Worm (Caenorhabditis elegans) whole organism, late embryonic: ENCODE data around the gene aakb-2.

Experiments used
- C08G9.2 ChIP-seq: sonication (generic microtip); optimal IDR thresholded peaks from 2 replicates; lab custom pipeline; 2016; ENCODE audit warnings: mild to moderate bottlenecking, missing genetic modification characterization, moderate library complexity, missing compliant biosample characterization
- F13H6.1 ChIP-seq: sonication (generic microtip); optimal IDR thresholded peaks from 2 replicates; lab custom pipeline; 2016; ENCODE audit warnings: missing genetic modification characterization, missing compliant biosample characterization
- K02D7.2 ChIP-seq: sonication (generic microtip); optimal IDR thresholded peaks from 2 replicates; lab custom pipeline; 2017; ENCODE audit warnings: mild to moderate bottlenecking, missing genetic modification characterization, missing compliant biosample characterization
- K09A11.1 ChIP-seq: sonication (generic microtip); optimal IDR thresholded peaks from 2 replicates; lab custom pipeline; 2017; ENCODE audit warnings: antibody characterized with exemption, mild to moderate bottlenecking, missing genetic modification characterization, missing compliant biosample characterization; ENCODE audit not compliant: insufficient read depth
- Y22D7AL.16 ChIP-seq: sonication (generic microtip); optimal IDR thresholded peaks from 2 replicates; lab custom pipeline; 2016; ENCODE audit warnings: missing genetic modification characterization, missing compliant biosample characterization
- ceh-14 ChIP-seq: sonication (generic microtip); optimal IDR thresholded peaks from 2 replicates; lab custom pipeline; 2016; ENCODE audit warnings: missing genotype, missing genetic modification characterization, missing compliant biosample characterization
- ceh-19 ChIP-seq: fragments of 200-800 bp; sonication (Bioruptor generic); optimal IDR thresholded peaks from 2 replicates; lab custom pipeline; 2018; ENCODE audit warnings: mild to moderate bottlenecking, missing genetic modification characterization, missing compliant biosample characterization
- ceh-2 ChIP-seq: sonication (generic microtip); optimal IDR thresholded peaks from 2 replicates; lab custom pipeline; 2016; ENCODE audit warnings: missing genotype, missing genetic modification characterization, missing compliant biosample characterization
- ceh-22 ChIP-seq: sonication (generic microtip); optimal IDR thresholded peaks from 2 replicates; lab custom pipeline; 2017; ENCODE audit warnings: missing biosample characterization, missing genetic modification characterization
- ceh-24 ChIP-seq: sonication (generic microtip); optimal IDR thresholded peaks from 2 replicates; lab custom pipeline; 2016; ENCODE audit warnings: mild to moderate bottlenecking, missing genetic modification characterization, missing compliant biosample characterization
- ceh-30 ChIP-seq: fragments of 150-350 bp; optimal IDR thresholded peaks from 2 replicates; lab custom pipeline; 2014; ENCODE audit warnings: missing biosample characterization, missing genetic modification characterization
- ceh-31 ChIP-seq: sonication (generic microtip); optimal IDR thresholded peaks from 2 replicates; lab custom pipeline; 2016; ENCODE audit warnings: missing genetic modification characterization, missing compliant biosample characterization
- ceh-45 ChIP-seq: fragments of 200-800 bp; sonication (Bioruptor generic); IDR thresholded peaks from 2 replicates; pipeline ENCODE4 v1.3.6; 2022; ENCODE audit warnings: missing genetic modification reagents, missing genetic modification characterization, missing compliant biosample characterization
- ceh-48 ChIP-seq: sonication (generic microtip); optimal IDR thresholded peaks from 2 replicates; lab custom pipeline; 2016; ENCODE audit warnings: missing genetic modification characterization, inconsistent platforms, missing compliant biosample characterization
- ceh-6 ChIP-seq: fragments of 200-800 bp; sonication (Bioruptor generic); optimal IDR thresholded peaks from 2 replicates; lab custom pipeline; 2018; ENCODE audit warnings: mild to moderate bottlenecking, missing genetic modification characterization, missing compliant biosample characterization
- che-1 ChIP-seq: sonication (generic microtip); optimal IDR thresholded peaks from 2 replicates; lab custom pipeline; 2016; ENCODE audit warnings: mild to moderate bottlenecking, missing genetic modification characterization, missing compliant biosample characterization
- dmd-4 ChIP-seq: sonication (generic microtip); optimal IDR thresholded peaks from 2 replicates; lab custom pipeline; 2016; ENCODE audit warnings: borderline replicate concordance, missing genetic modification characterization, missing compliant biosample characterization
- elt-2 ChIP-seq: sonication (generic microtip); optimal IDR thresholded peaks from 2 replicates; lab custom pipeline; 2016; ENCODE audit warnings: missing genetic modification reagents, missing genetic modification characterization, missing compliant biosample characterization
- ets-4 ChIP-seq: sonication (generic microtip); optimal IDR thresholded peaks from 2 replicates; lab custom pipeline; 2016; ENCODE audit warnings: missing genetic modification characterization, missing compliant biosample characterization
- fax-1 ChIP-seq: sonication (generic microtip); optimal IDR thresholded peaks from 2 replicates; lab custom pipeline; 2016; ENCODE audit warnings: missing genotype, missing genetic modification characterization, missing compliant biosample characterization
- fkh-10 ChIP-seq: fragments of 150-350 bp; optimal IDR thresholded peaks from 2 replicates; lab custom pipeline; 2014; ENCODE audit warnings: missing biosample characterization, missing genetic modification reagents, missing genetic modification characterization
- fkh-6 ChIP-seq: sonication (generic microtip); optimal IDR thresholded peaks from 2 replicates; lab custom pipeline; 2016; ENCODE audit warnings: missing genetic modification characterization, missing compliant biosample characterization
- hlh-15 ChIP-seq: sonication (generic microtip); optimal IDR thresholded peaks from 2 replicates; lab custom pipeline; 2016; ENCODE audit warnings: missing genetic modification characterization, missing compliant biosample characterization
- hlh-30 ChIP-seq: sonication (generic microtip); optimal IDR thresholded peaks from 2 replicates; lab custom pipeline; 2017; ENCODE audit warnings: antibody characterized with exemption, missing genetic modification characterization, missing compliant biosample characterization; ENCODE audit not compliant: insufficient read depth
- hlh-8 ChIP-seq: sonication (generic microtip); optimal IDR thresholded peaks from 2 replicates; lab custom pipeline; 2016; ENCODE audit warnings: missing genotype, missing genetic modification characterization, missing compliant biosample characterization
- madf-2 ChIP-seq: sonication (generic microtip); optimal IDR thresholded peaks from 2 replicates; lab custom pipeline; 2017; ENCODE audit warnings: missing genetic modification characterization, missing compliant biosample characterization
- mec-3 ChIP-seq: sonication (generic microtip); optimal IDR thresholded peaks from 2 replicates; lab custom pipeline; 2016; ENCODE audit warnings: borderline replicate concordance, missing genetic modification characterization, missing compliant biosample characterization
- pag-3 ChIP-seq: sonication (generic microtip); optimal IDR thresholded peaks from 2 replicates; lab custom pipeline; 2016; ENCODE audit warnings: missing compliant biosample characterization, missing genetic modification characterization, borderline replicate concordance
- pat-9 ChIP-seq: fragments of 200-800 bp; sonication (Bioruptor generic); optimal IDR thresholded peaks from 2 replicates; lab custom pipeline; 2018; ENCODE audit warnings: mild to moderate bottlenecking, missing genetic modification characterization, moderate library complexity, missing compliant biosample characterization
- pha-2 ChIP-seq: sonication (generic microtip); optimal IDR thresholded peaks from 2 replicates; lab custom pipeline; 2017; ENCODE audit warnings: mild to moderate bottlenecking, missing genetic modification characterization, missing compliant biosample characterization
- pha-4 ChIP-seq: fragments of 150-350 bp; optimal IDR thresholded peaks from 2 replicates; lab custom pipeline; 2018; ENCODE audit warnings: missing biosample characterization, missing genetic modification reagents, missing genetic modification characterization
- pros-1 ChIP-seq: fragments of 150-350 bp; optimal IDR thresholded peaks from 2 replicates; lab custom pipeline; 2014; ENCODE audit warnings: missing biosample characterization, missing genetic modification reagents, missing genetic modification characterization
- rnt-1 ChIP-seq: sonication (generic microtip); optimal IDR thresholded peaks from 2 replicates; lab custom pipeline; 2016; ENCODE audit warnings: missing genetic modification characterization, missing compliant biosample characterization
- sdc-2 ChIP-seq: sonication (generic microtip); optimal IDR thresholded peaks from 2 replicates; lab custom pipeline; 2016; ENCODE audit warnings: missing genotype, missing genetic modification characterization, missing compliant biosample characterization
- sox-2 ChIP-seq: fragments of 200-800 bp; sonication (Bioruptor generic); IDR thresholded peaks from 2 replicates; pipeline ENCODE4 v1.3.6; 2022; ENCODE audit warnings: missing genetic modification reagents, missing genetic modification characterization, missing compliant biosample characterization
- syd-9 ChIP-seq: sonication (generic microtip); optimal IDR thresholded peaks from 2 replicates; lab custom pipeline; 2016; ENCODE audit warnings: mild to moderate bottlenecking, missing genetic modification characterization, moderate library complexity, missing compliant biosample characterization
- tbx-2 ChIP-seq: sonication (generic microtip); optimal IDR thresholded peaks from 2 replicates; lab custom pipeline; 2016; ENCODE audit warnings: missing genetic modification characterization, missing compliant biosample characterization
- tbx-7 ChIP-seq: sonication (generic microtip); optimal IDR thresholded peaks from 2 replicates; lab custom pipeline; 2016; ENCODE audit warnings: missing genotype, missing genetic modification characterization, missing compliant biosample characterization
- ttx-3 ChIP-seq: sonication (generic microtip); optimal IDR thresholded peaks from 2 replicates; lab custom pipeline; 2016; ENCODE audit warnings: missing genetic modification reagents, missing genetic modification characterization, missing compliant biosample characterization
- unc-3 ChIP-seq, 2 experiments: fragments of 200-800 bp in 1 of 2; sonication (Bioruptor generic) in 1 of 2; sonication (generic microtip) in 1 of 2; conservative IDR thresholded peaks in 1 of 2; optimal IDR thresholded peaks in 1 of 2; 2 replicates each; pipeline versions ENCODE4 v1.3.6 to Lab custom; 2016 to 2022; ENCODE audit warnings: missing compliant biosample characterization in 2 of 2, missing genetic modification characterization in 2 of 2, missing genetic modification reagents in 1 of 2
- unc-42 ChIP-seq: sonication (generic microtip); optimal IDR thresholded peaks from 2 replicates; lab custom pipeline; 2016; ENCODE audit warnings: missing genotype, missing genetic modification characterization, missing compliant biosample characterization
- unc-86 ChIP-seq: sonication (generic microtip); optimal IDR thresholded peaks from 2 replicates; lab custom pipeline; 2016; ENCODE audit warnings: missing genetic modification characterization, missing compliant biosample characterization
- zip-5 ChIP-seq: sonication (generic microtip); optimal IDR thresholded peaks from 2 replicates; lab custom pipeline; 2016; ENCODE audit warnings: missing genetic modification characterization, missing compliant biosample characterization

Gene aakb-2

ce11 chrIII:11279954-11280353, 43.0 kb downstream of the aakb-2 start:
- peak; percentile 42 for TF ChIP-seq ceh-48 (tag; lab: Kevin White, UChicago)
- TF ChIP-seq hlh-8 (tag; lab: Kevin White, UChicago), result no peak
- no peak for TF ChIP-seq mec-3 (tag; lab: Kevin White, UChicago)

- TF ChIP-seq hlh-30 (tag; lab: Kevin White, UChicago), result no peak
- TF ChIP-seq K09A11.1 (tag; lab: Kevin White, UChicago), result no peak
- TF ChIP-seq rnt-1 (tag; lab: Kevin White, UChicago), result no peak
- TF ChIP-seq ceh-31 (tag; lab: Kevin White, UChicago), result no peak
- no peak for TF ChIP-seq pag-3 (tag; lab: Kevin White, UChicago)
- no peak for TF ChIP-seq ceh-24 (tag; lab: Kevin White, UChicago)
- TF ChIP-seq fkh-10 (GFP tag; lab: Kevin White, UChicago), result no peak
- no peak for TF ChIP-seq hlh-15 (tag; lab: Kevin White, UChicago)
- no peak for TF ChIP-seq pha-2
- no peak for TF ChIP-seq pha-4 (tag; lab: Kevin White, UChicago)
- no peak for TF ChIP-seq Y22D7AL.16 (tag; lab: Kevin White, UChicago)
- TF ChIP-seq pros-1 (tag; lab: Kevin White, UChicago), result no peak
- TF ChIP-seq fkh-6, result no peak
- no peak for TF ChIP-seq madf-2
- TF ChIP-seq F13H6.1 (tag; lab: Kevin White, UChicago), result no peak
Observed at ce11 chrIII:11283648-11284047, 46.7 kb downstream of the aakb-2 start.

ce11 chrIII:11286069-11286468, 49.1 kb downstream of the aakb-2 start:
- TF ChIP-seq ets-4 (tag; lab: Kevin White, UChicago) (peak; percentile 67), hlh-15 (tag; lab: Kevin White, UChicago) (no peak), ceh-2 (tag; lab: Kevin White, UChicago) (peak; percentile 77), hlh-8 (tag; lab: Kevin White, UChicago) (peak; percentile 34), ceh-31 (tag; lab: Kevin White, UChicago) (peak; percentile 84), tbx-7 (peak; percentile 61), unc-42 (tag; lab: Kevin White, UChicago) (peak; percentile 71), syd-9 (tag; lab: Kevin White, UChicago) (no peak), ceh-14 (peak; percentile 43), C08G9.2 (tag; lab: Kevin White, UChicago) (peak; percentile 84), mec-3 (tag; lab: Kevin White, UChicago) (peak; percentile 68), elt-2 (tag; lab: Kevin White, UChicago) (peak; percentile 11), ceh-6 (GFP tag; lab: Kevin White, UChicago) (no peak), ceh-19 (GFP tag; lab: Kevin White, UChicago) (no peak), fax-1 (peak; percentile 14), zip-5 (tag; lab: Kevin White, UChicago) (peak; percentile 51), tbx-2 (peak; percentile 71)
- TF ChIP-seq, all 69 proteins: peak for 13

ce11 chrIII:11287340-11287739, 50.4 kb downstream of the aakb-2 start:
- TF ChIP-seq unc-86 (tag; lab: Kevin White, UChicago) (no peak), ttx-3 (tag; lab: Kevin White, UChicago) (no peak), ceh-22 (no peak), K02D7.2 (tag; lab: Kevin White, UChicago) (no peak), ceh-48 (tag; lab: Kevin White, UChicago) (peak; percentile 35)

- TF ChIP-seq ceh-2 (tag; lab: Kevin White, UChicago), result no peak
- TF ChIP-seq mec-3 (tag; lab: Kevin White, UChicago), result no peak
- TF ChIP-seq pros-1 (tag; lab: Kevin White, UChicago), result no peak
- TF ChIP-seq dmd-4 (tag; lab: Kevin White, UChicago), result no peak
- TF ChIP-seq pha-4 (tag; lab: Kevin White, UChicago), result no peak
- TF ChIP-seq tbx-7, result no peak
- no peak for TF ChIP-seq zip-5 (tag; lab: Kevin White, UChicago)
- TF ChIP-seq che-1 (tag; lab: Kevin White, UChicago), result no peak
- TF ChIP-seq sox-2 (GFP tag; lab: Robert Waterston, UW), result no peak
- no peak for TF ChIP-seq unc-3 (GFP tag; conservative IDR thresholded peaks at IDR 0.05; lab: Robert Waterston, UW)
- no peak for TF ChIP-seq unc-3 (tag; optimal IDR thresholded peaks at IDR 0.05; lab: Kevin White, UChicago)
- TF ChIP-seq ceh-45 (GFP tag; lab: Robert Waterston, UW), result no peak
- TF ChIP-seq ttx-3 (tag; lab: Kevin White, UChicago), result no peak
- TF ChIP-seq sdc-2 (tag; lab: Kevin White, UChicago), result no peak
- TF ChIP-seq ceh-30 (tag; lab: Kevin White, UChicago), result no peak
- no peak for TF ChIP-seq pat-9
- no peak for TF ChIP-seq hlh-8 (tag; lab: Kevin White, UChicago)
- no peak for TF ChIP-seq ceh-24 (tag; lab: Kevin White, UChicago)
Observed at ce11 chrIII:11288295-11288694, 51.4 kb downstream of the aakb-2 start.
